Worm (Caenorhabditis elegans) whole organism, young adult: ENCODE measurements around the gene ZC13.10.

Source experiments
- B0336.3 ChIP-seq: fragments of 200-800 bp; sonication (Bioruptor generic); IDR thresholded peaks from 2 replicates; pipeline ENCODE4 v1.3.6; 2022; ENCODE audit warnings: missing genetic modification characterization, missing compliant biosample characterization
- F39B2.1 ChIP-seq: fragments of 200-800 bp; sonication (Bioruptor generic); IDR thresholded peaks from 2 replicates; pipeline ENCODE4 v1.3.6; 2022; ENCODE audit warnings: missing genetic modification reagents, missing genetic modification characterization, missing compliant biosample characterization
- F52B5.7 ChIP-seq: sonication (generic microtip); optimal IDR thresholded peaks from 2 replicates; lab custom pipeline; 2016; ENCODE audit warnings: mild to moderate bottlenecking, missing genetic modification characterization, missing compliant biosample characterization
- F55B11.4 ChIP-seq: sonication (generic microtip); optimal IDR thresholded peaks from 2 replicates; lab custom pipeline; 2016; ENCODE audit warnings: missing compliant biosample characterization, missing genetic modification characterization, borderline replicate concordance; ENCODE audit not compliant: insufficient read depth
- F57A8.1 ChIP-seq: fragments of 200-800 bp; sonication (Bioruptor generic); optimal IDR thresholded peaks from 2 replicates; lab custom pipeline; 2018; ENCODE audit warnings: mild to moderate bottlenecking, missing genetic modification characterization, moderate library complexity, missing compliant biosample characterization
- T26A5.8 ChIP-seq: sonication (generic microtip); optimal IDR thresholded peaks from 2 replicates; lab custom pipeline; 2016; ENCODE audit warnings: missing genetic modification characterization, missing compliant biosample characterization
- Y56A3A.18 ChIP-seq: fragments of 200-800 bp; sonication (Bioruptor generic); IDR thresholded peaks from 2 replicates; pipeline ENCODE4 v1.3.6; 2022; ENCODE audit warnings: missing genetic modification reagents, missing genetic modification characterization, missing compliant biosample characterization
- ZK185.1 ChIP-seq: sonication (generic microtip); optimal IDR thresholded peaks from 2 replicates; lab custom pipeline; 2016; ENCODE audit warnings: mild to moderate bottlenecking, missing genetic modification characterization, missing compliant biosample characterization; ENCODE audit not compliant: poor library complexity, severe bottlenecking
- ccch-3 ChIP-seq: fragments of 200-800 bp; sonication (Bioruptor generic); optimal IDR thresholded peaks from 2 replicates; lab custom pipeline; 2018; ENCODE audit warnings: mild to moderate bottlenecking, missing genetic modification characterization, missing compliant biosample characterization
- ceh-100 ChIP-seq: fragments of 200-800 bp; sonication (Bioruptor generic); IDR thresholded peaks from 2 replicates; pipeline ENCODE4 v1.3.6; 2022; ENCODE audit warnings: missing genetic modification reagents, missing genetic modification characterization, missing compliant biosample characterization
- ceh-40 ChIP-seq: fragments of 200-800 bp; sonication (Bioruptor generic); IDR thresholded peaks from 2 replicates; pipeline ENCODE4 v1.3.6; 2022; ENCODE audit warnings: missing genetic modification characterization, missing compliant biosample characterization
- hlh-12 ChIP-seq: sonication (generic microtip); optimal IDR thresholded peaks from 2 replicates; lab custom pipeline; 2016; ENCODE audit warnings: missing genetic modification characterization, missing compliant biosample characterization
- hmg-1.2 ChIP-seq: fragments of 200-800 bp; sonication (Bioruptor generic); IDR thresholded peaks from 2 replicates; pipeline ENCODE4 v1.3.6; 2022; ENCODE audit warnings: missing genetic modification reagents, missing genetic modification characterization, missing compliant biosample characterization
- hrde-1 ChIP-seq: sonication (generic microtip); optimal IDR thresholded peaks from 2 replicates; lab custom pipeline; 2016; ENCODE audit warnings: missing genetic modification characterization, mild to moderate bottlenecking, missing compliant biosample characterization, moderate library complexity, missing genotype, missing genetic modification reagents, borderline replicate concordance
- let-607 ChIP-seq, 2 experiments: fragments of 200-800 bp in 1 of 2; sonication (Bioruptor generic) in 1 of 2; sonication (generic microtip) in 1 of 2; optimal IDR thresholded peaks; 2 replicates each; lab custom pipeline; 2016 to 2018; ENCODE audit warnings: mild to moderate bottlenecking in 2 of 2, missing compliant biosample characterization in 2 of 2, missing genetic modification characterization in 2 of 2, moderate library complexity in 2 of 2, missing genotype in 1 of 2
- lin-26 ChIP-seq: fragments of 200-800 bp; sonication (Bioruptor generic); IDR thresholded peaks from 2 replicates; pipeline ENCODE4 v1.3.6; 2022; ENCODE audit warnings: missing genetic modification reagents, missing genetic modification characterization, missing compliant biosample characterization
- lin-35 ChIP-seq, 3 experiments: fragments of 150-350 bp in 2 of 3; sonication (generic microtip) in 1 of 3; optimal IDR thresholded peaks; 2 replicates each; lab custom pipeline; 2014 to 2018; ENCODE audit warnings: missing biosample characterization in 3 of 3, missing genetic modification characterization in 3 of 3, missing genetic modification reagents in 3 of 3
- lsl-1 ChIP-seq: fragments of 200-800 bp; sonication (Bioruptor generic); optimal IDR thresholded peaks from 2 replicates; lab custom pipeline; 2018; ENCODE audit warnings: mild to moderate bottlenecking, missing genetic modification characterization, moderate library complexity, missing compliant biosample characterization
- madf-10 ChIP-seq: sonication (generic microtip); optimal IDR thresholded peaks from 2 replicates; lab custom pipeline; 2016; ENCODE audit warnings: mild to moderate bottlenecking, missing genetic modification characterization, missing compliant biosample characterization
- madf-6 ChIP-seq: fragments of 200-800 bp; sonication (Bioruptor generic); IDR thresholded peaks from 2 replicates; pipeline ENCODE4 v1.3.6; 2022; ENCODE audit warnings: missing genetic modification reagents, missing genetic modification characterization, missing compliant biosample characterization
- madf-8 ChIP-seq: fragments of 200-800 bp; sonication (Bioruptor generic); conservative IDR thresholded peaks from 2 replicates; pipeline ENCODE4 v1.3.6; 2022; ENCODE audit warnings: missing genetic modification reagents, missing genetic modification characterization, missing compliant biosample characterization
- mes-4 ChIP-seq: sonication (generic microtip); optimal IDR thresholded peaks from 2 replicates; lab custom pipeline; 2016; ENCODE audit warnings: missing genotype, missing genetic modification characterization, missing compliant biosample characterization
- nhr-179 ChIP-seq: sonication (generic microtip); optimal IDR thresholded peaks from 2 replicates; lab custom pipeline; 2016; ENCODE audit warnings: mild to moderate bottlenecking, missing genetic modification characterization, missing compliant biosample characterization
- nhr-80 ChIP-seq: sonication (generic microtip); optimal IDR thresholded peaks from 2 replicates; lab custom pipeline; 2016; ENCODE audit warnings: missing genetic modification characterization, missing compliant biosample characterization
- pbrm-1 ChIP-seq: fragments of 200-800 bp; sonication (Bioruptor generic); IDR thresholded peaks from 2 replicates; pipeline ENCODE4 v1.3.6; 2022; ENCODE audit warnings: missing genetic modification reagents, missing genetic modification characterization, missing compliant biosample characterization
- rec-8 ChIP-seq, 2 experiments: sonication (generic microtip); optimal IDR thresholded peaks; 2 replicates each; lab custom pipeline; 2016; ENCODE audit warnings: mild to moderate bottlenecking in 2 of 2, missing genetic modification characterization in 2 of 2, missing genetic modification reagents in 2 of 2, missing genotype in 2 of 2, missing biosample characterization in 1 of 2, missing compliant biosample characterization in 1 of 2, moderate library complexity in 1 of 2
- sdz-38 ChIP-seq: sonication (generic microtip); optimal IDR thresholded peaks from 2 replicates; lab custom pipeline; 2016; ENCODE audit warnings: missing genotype, missing genetic modification characterization, missing compliant biosample characterization
- snpc-4 ChIP-seq, 5 experiments: fragments of 150-350 bp in 1 of 5; sonication (generic microtip) in 4 of 5; optimal IDR thresholded peaks; 2 replicates each; lab custom pipeline; 2014 to 2018; ENCODE audit warnings: missing genetic modification characterization in 5 of 5, missing biosample characterization in 3 of 5, antibody characterized with exemption in 2 of 5, mild to moderate bottlenecking in 2 of 5, missing compliant biosample characterization in 2 of 5, missing genotype in 2 of 5, moderate library complexity in 2 of 5, missing genetic modification reagents in 1 of 5
- sptf-2 ChIP-seq: fragments of 200-800 bp; sonication (Bioruptor generic); optimal IDR thresholded peaks from 2 replicates; lab custom pipeline; 2018; ENCODE audit warnings: mild to moderate bottlenecking, missing genetic modification characterization, missing compliant biosample characterization
- xnd-1 ChIP-seq: sonication (generic microtip); optimal IDR thresholded peaks from 2 replicates; lab custom pipeline; 2016; ENCODE audit warnings: missing genotype, missing genetic modification reagents, missing genetic modification characterization, missing compliant biosample characterization
- zfh-2 ChIP-seq: fragments of 200-800 bp; sonication (Bioruptor generic); conservative IDR thresholded peaks from 2 replicates; pipeline ENCODE4 v1.3.6; 2022; ENCODE audit warnings: missing genetic modification reagents, missing genetic modification characterization, missing compliant biosample characterization
- ztf-18 ChIP-seq: sonication (generic microtip); optimal IDR thresholded peaks from 2 replicates; lab custom pipeline; 2016; ENCODE audit warnings: missing genotype, mild to moderate bottlenecking, missing genetic modification characterization, missing compliant biosample characterization
- ztf-22 ChIP-seq: fragments of 200-800 bp; sonication (Bioruptor generic); optimal IDR thresholded peaks from 2 replicates; lab custom pipeline; 2018; ENCODE audit warnings: mild to moderate bottlenecking, missing genetic modification characterization, moderate library complexity, missing compliant biosample characterization
- ztf-6 ChIP-seq: fragments of 200-800 bp; sonication (Bioruptor generic); IDR thresholded peaks from 2 replicates; pipeline ENCODE4 v1.3.6; 2022; ENCODE audit warnings: missing genetic modification reagents, missing genetic modification characterization, missing compliant biosample characterization

The ZC13.10 gene

DNA sequence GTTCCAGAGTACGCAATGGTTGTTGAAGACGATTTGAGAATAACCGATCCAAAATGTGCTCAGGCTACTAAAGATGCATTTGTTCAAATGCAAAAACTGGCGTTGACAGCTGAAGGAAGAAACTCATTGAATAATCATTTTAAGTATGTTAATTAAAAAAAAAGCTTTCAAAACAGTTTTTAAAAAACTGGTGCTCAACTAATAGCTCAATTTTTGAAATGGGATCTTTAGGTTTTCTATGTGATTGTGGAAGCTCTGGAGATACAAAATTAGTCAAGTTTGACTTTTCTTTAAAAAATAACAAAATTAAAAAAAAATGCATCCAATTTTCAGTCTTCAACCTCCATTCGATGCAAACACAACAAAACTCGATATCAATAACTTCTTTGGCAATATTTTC is 28.8 kb downstream of the ZC13.10 start:
- TF ChIP-seq nhr-179 (tag; lab: Kevin White, UChicago) (no peak), mes-4 (tag; lab: Kevin White, UChicago) (no peak), ceh-100 (GFP tag; lab: Robert Waterston, UW) (no peak), ceh-40 (no peak), rec-8 (tag; optimal IDR thresholded peaks at IDR 0.05; lab: Kevin White, UChicago) (no peak), B0336.3 (GFP tag; lab: Robert Waterston, UW) (no peak), sdz-38 (tag; lab: Kevin White, UChicago) (no peak), madf-10 (tag; lab: Kevin White, UChicago) (no peak), ztf-22 (GFP tag; lab: Kevin White, UChicago) (no peak), xnd-1 (no peak), hlh-12 (no peak), sptf-2 (no peak), F57A8.1 (GFP tag; lab: Kevin White, UChicago) (no peak), ccch-3 (GFP tag; lab: Kevin White, UChicago) (no peak), Y56A3A.18 (GFP tag; lab: Robert Waterston, UW) (no peak), F55B11.4 (tag; lab: Kevin White, UChicago) (no peak), let-607 (tag; optimal IDR thresholded peaks at IDR 0.05; lab: Kevin White, UChicago) (no peak), T26A5.8 (tag; lab: Kevin White, UChicago) (no peak), lsl-1 (GFP tag; lab: Kevin White, UChicago) (no peak), lin-35 (GFP tag; optimal IDR thresholded peaks at IDR 0.05; lab: Kevin White, UChicago) (no peak)

DNA sequence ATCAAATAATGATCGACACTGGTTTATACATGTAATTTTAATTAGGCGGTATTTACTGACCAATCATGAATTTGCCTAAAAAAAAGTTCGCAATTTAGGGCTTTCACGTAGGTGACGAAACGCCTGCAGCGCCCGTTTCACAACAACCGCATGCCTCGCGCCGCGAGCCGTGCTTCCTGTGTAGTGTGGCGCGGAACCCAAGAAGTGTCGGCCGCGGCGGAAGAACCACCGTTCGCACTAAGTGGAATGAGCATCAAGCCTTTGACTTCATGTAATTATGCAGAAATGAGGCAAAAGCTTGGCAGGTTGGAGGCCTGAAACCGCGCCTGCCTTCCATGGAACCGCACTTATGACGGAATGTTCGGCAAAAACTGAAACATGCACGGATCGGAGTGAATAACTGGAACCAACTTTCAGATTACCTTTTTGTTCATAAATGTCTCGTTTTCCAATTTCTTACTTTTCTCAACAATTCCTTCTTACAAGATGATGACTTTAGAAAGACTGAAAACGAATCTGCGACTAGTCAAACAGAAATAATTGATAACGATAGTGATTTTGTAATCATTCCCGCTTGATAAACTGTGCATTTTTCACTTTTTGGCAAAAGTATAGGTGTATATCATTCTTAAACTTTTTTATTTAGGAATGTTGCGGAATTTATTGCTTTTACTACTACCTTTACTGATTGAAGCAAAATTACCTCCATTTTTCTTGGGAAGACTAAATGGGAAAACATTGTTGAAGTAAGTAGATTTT is 30.3 kb downstream of the ZC13.10 start, which contains the start of gene F56F10.1:
TSS of gene F56F10.1 (plus strand) at position 647 of the 759 bp plus-strand sequence.
- TF ChIP-seq madf-6 (GFP tag; lab: Robert Waterston, UW) (no peak), zfh-2 (GFP tag; lab: Robert Waterston, UW) (peak; percentile 87), ztf-18 (tag; lab: Kevin White, UChicago) (no peak), hrde-1 (no peak), snpc-4 (GFP tag; optimal IDR thresholded peaks at IDR 0.05; lab: Kevin White, UChicago) (peak; percentile 35), snpc-4 (tag; optimal IDR thresholded peaks at IDR 0.05; lab: Kevin White, UChicago) (peak; percentile 20 to 93 (median 72)), hmg-1.2 (GFP tag; lab: Robert Waterston, UW) (peak; percentile 43), F52B5.7 (tag; lab: Kevin White, UChicago) (no peak), ZK185.1 (tag; lab: Kevin White, UChicago) (no peak), F39B2.1 (GFP tag; lab: Robert Waterston, UW) (0 out of 2 replicates have a peak, but pooled peaks have one; percentile 39), lin-26 (GFP tag; lab: Robert Waterston, UW) (0 out of 2 replicates have a peak, but pooled peaks have one; percentile 27), nhr-80 (tag; lab: Kevin White, UChicago) (peak; percentile 32), ztf-6 (GFP tag; lab: Robert Waterston, UW) (no peak), pbrm-1 (GFP tag; lab: Robert Waterston, UW) (no peak), madf-8 (GFP tag; lab: Robert Waterston, UW) (no peak)
- TF ChIP-seq, all 124 proteins: peak for 6
